Fruit fly (Drosophila melanogaster): ENCODE results near the gene CG15239.

Gene CG15239

dm6 chrX:3901926-3902325, 18.0 kb downstream of the CG15239 start:
- TF ChIP-seq CG4496 (GFP tag; IDR thresholded peaks at IDR 0.05) (no peak), CG13204 (GFP tag; optimal IDR thresholded peaks at IDR 0.05) (no peak), EcR (GFP tag; optimal IDR thresholded peaks at IDR 0.05) (no peak), D1 (tag; optimal IDR thresholded peaks at IDR 0.05) (no peak), Snoo (tag; optimal IDR thresholded peaks at IDR 0.05) (no peak), CG8159 (tag; optimal IDR thresholded peaks at IDR 0.05) (no peak), CG17806 (tag; optimal IDR thresholded peaks at IDR 0.05) (no peak), CG12605 (GFP tag; IDR thresholded peaks at IDR 0.05) (no peak), gl (tag; optimal IDR thresholded peaks at IDR 0.05) (no peak), CG9948 (tag; optimal IDR thresholded peaks at IDR 0.05) (no peak), Ets98B (GFP tag; IDR thresholded peaks at IDR 0.05) (no peak), fd96Ca (GFP tag; IDR thresholded peaks at IDR 0.05) (no peak), CG14655 (GFP tag; optimal IDR thresholded peaks at IDR 0.05) (no peak), CG34367 (tag; optimal IDR thresholded peaks at IDR 0.05) (no peak)

- TF ChIP-seq CG15710 (tag; optimal IDR thresholded peaks at IDR 0.05) = peak; percentile 5
- TF ChIP-seq Pif1A (GFP tag; optimal IDR thresholded peaks at IDR 0.05) = no peak
- TF ChIP-seq CG8159 (tag; optimal IDR thresholded peaks at IDR 0.05) = peak; percentile 21
- peak; percentile 33; the same call in 1 of the 3 replicates for TF ChIP-seq CG4496 (GFP tag; IDR thresholded peaks at IDR 0.05)
Observed at dm6 chrX:3928520-3928919, 44.6 kb downstream of the CG15239 start.

dm6 chrX:3930528-3931251, 46.7 kb downstream of the CG15239 start, which contains the start of gene CG42541:
TSS of gene CG42541 (minus strand) at chrX:3930578.
- TF ChIP-seq CG4496 (GFP tag; IDR thresholded peaks at IDR 0.05) (peak; percentile 70), CG12605 (GFP tag; IDR thresholded peaks at IDR 0.05) (peak; percentile 63; the same call in 1 of the 2 replicates), D1 (tag; optimal IDR thresholded peaks at IDR 0.05) (no peak)

- TF ChIP-seq CG12605 (GFP tag; IDR thresholded peaks at IDR 0.05) (0 out of 2 replicates have a peak, but pooled peaks have one; percentile 31), CG14655 (GFP tag; optimal IDR thresholded peaks at IDR 0.05) (peak; percentile 75), CG9948 (tag; optimal IDR thresholded peaks at IDR 0.05) (peak; percentile 58), Pif1B (GFP tag; optimal IDR thresholded peaks at IDR 0.05) (peak; percentile 36), D1 (tag; optimal IDR thresholded peaks at IDR 0.05) (no peak), fd96Ca (GFP tag; IDR thresholded peaks at IDR 0.05) (peak; percentile 75), CG13204 (GFP tag; optimal IDR thresholded peaks at IDR 0.05) (no peak), CG10348 (GFP tag; IDR thresholded peaks at IDR 0.05) (no peak), CG34367 (tag; optimal IDR thresholded peaks at IDR 0.05) (peak; percentile 46), CG8301 (tag; optimal IDR thresholded peaks at IDR 0.05) (peak; percentile 68), CG15710 (tag; optimal IDR thresholded peaks at IDR 0.05) (peak; percentile 48), gl (tag; optimal IDR thresholded peaks at IDR 0.05) (no peak), CG32121 (GFP tag; IDR thresholded peaks at IDR 0.05) (peak; percentile 79), rn (GFP tag; IDR thresholded peaks at IDR 0.05) (peak; percentile 36; the same call in 1 of the 2 replicates), EcR (GFP tag; optimal IDR thresholded peaks at IDR 0.05) (peak; percentile 10), CG8159 (tag; optimal IDR thresholded peaks at IDR 0.05) (peak; percentile 65), Pif1A (GFP tag; optimal IDR thresholded peaks at IDR 0.05) (peak; percentile 50), CG17806 (tag; optimal IDR thresholded peaks at IDR 0.05) (peak; percentile 49), Ets98B (GFP tag; IDR thresholded peaks at IDR 0.05) (peak; percentile 74), CG4496 (GFP tag; IDR thresholded peaks at IDR 0.05) (peak; percentile 84), Snoo (tag; optimal IDR thresholded peaks at IDR 0.05) (peak; percentile 29)
Observed at dm6 chrX:3931669-3932068, 47.7 kb downstream of the CG15239 start.

- TF ChIP-seq Snoo (tag; optimal IDR thresholded peaks at IDR 0.05) (no peak), Pif1B (GFP tag; optimal IDR thresholded peaks at IDR 0.05) (no peak), CG32121 (GFP tag; IDR thresholded peaks at IDR 0.05) (0 out of 2 replicates have a peak, but pooled peaks have one; percentile 4)
Observed at dm6 chrX:3936174-3936573, 52.2 kb downstream of the CG15239 start, which contains the start of the genes CG2938 and Glos. TSS of gene CG2938 (minus strand) at chrX:3936469. TSS of gene Glos (plus strand) at chrX:3936517.

Measured in whole organism, pupa.